Worm (Caenorhabditis elegans) whole organism, late embryonic: Measurements from ENCODE around the gene Y54G2A.77.

ENCODE experiments used
- ceh-2 ChIP-seq: sonication (generic microtip); optimal IDR thresholded peaks from 2 replicates; lab custom pipeline; 2016; ENCODE audit warnings: missing genotype, missing genetic modification characterization, missing compliant biosample characterization
- ceh-30 ChIP-seq: fragments of 150-350 bp; optimal IDR thresholded peaks from 2 replicates; lab custom pipeline; 2014; ENCODE audit warnings: missing biosample characterization, missing genetic modification characterization
- elt-2 ChIP-seq: sonication (generic microtip); optimal IDR thresholded peaks from 2 replicates; lab custom pipeline; 2016; ENCODE audit warnings: missing genetic modification reagents, missing genetic modification characterization, missing compliant biosample characterization
- nhr-232 ChIP-seq: sonication (generic microtip); optimal IDR thresholded peaks from 2 replicates; lab custom pipeline; 2016; ENCODE audit warnings: missing genetic modification characterization, missing compliant biosample characterization
- rnt-1 ChIP-seq: sonication (generic microtip); optimal IDR thresholded peaks from 2 replicates; lab custom pipeline; 2016; ENCODE audit warnings: missing genetic modification characterization, missing compliant biosample characterization
- tbx-2 ChIP-seq: sonication (generic microtip); optimal IDR thresholded peaks from 2 replicates; lab custom pipeline; 2016; ENCODE audit warnings: missing genetic modification characterization, missing compliant biosample characterization

ce11 chrIV:2799890-2800289 is 37.4 kb downstream of the Y54G2A.77 start:
- TF ChIP-seq elt-2 (tag; lab: Kevin White, UChicago) (no peak), ceh-2 (no peak), rnt-1 (no peak), tbx-2 (no peak), nhr-232 (no peak), ceh-30 (tag; lab: Kevin White, UChicago) (no peak)
